Fruit fly (Drosophila melanogaster) whole organism, embryonic: ENCODE results near the gene SP555.
A peak's percentile ranks its signal among the peaks of the same experiment; 100 is the strongest.

Source experiments
- Abd-B ChIP-seq: fragments of 200-800 bp; sonication (Bioruptor generic); optimal IDR thresholded peaks from 2 replicates; lab custom pipeline; 2018; ENCODE audit warnings: missing biosample characterization, mild to moderate bottlenecking, missing genetic modification characterization, moderate library complexity
- Ada2b ChIP-seq: fragments of 200-800 bp; sonication (Bioruptor generic); IDR thresholded peaks from 2 replicates; pipeline ENCODE4 v1.3.6; 2022; ENCODE audit warnings: missing biosample characterization, missing genetic modification characterization
- Bdp1 ChIP-seq: fragments of 200-800 bp; sonication (Bioruptor generic); optimal IDR thresholded peaks from 3 replicates; lab custom pipeline; 2016; ENCODE audit warnings: missing biosample characterization, missing genetic modification characterization
- CG17186 ChIP-seq: fragments of 200-800 bp; sonication (Bioruptor generic); optimal IDR thresholded peaks from 3 replicates; lab custom pipeline; 2017; ENCODE audit warnings: missing biosample characterization, missing genetic modification reagents, missing genetic modification characterization
- CG17385 ChIP-seq: fragments of 200-800 bp; sonication (Bioruptor generic); optimal IDR thresholded peaks from 3 replicates; lab custom pipeline; 2018; ENCODE audit warnings: missing biosample characterization, mild to moderate bottlenecking, missing genetic modification characterization
- CG18011 ChIP-seq: fragments of 200-800 bp; sonication (Bioruptor generic); optimal IDR thresholded peaks from 2 replicates; lab custom pipeline; 2017; ENCODE audit warnings: missing biosample characterization, missing genetic modification characterization, mild to moderate bottlenecking, moderate library complexity, missing genotype
- CG2116 ChIP-seq: fragments of 200-800 bp; sonication (Bioruptor generic); optimal IDR thresholded peaks from 3 replicates; lab custom pipeline; 2018; ENCODE audit warnings: missing biosample characterization, mild to moderate bottlenecking, missing genetic modification characterization
- CG2889 ChIP-seq: fragments of 200-800 bp; sonication (Bioruptor generic); IDR thresholded peaks from 3 replicates; pipeline ENCODE4 v1.3.6; 2022; ENCODE audit warnings: missing biosample characterization, missing genetic modification characterization
- CG3065 ChIP-seq: fragments of 200-800 bp; sonication (Bioruptor generic); optimal IDR thresholded peaks from 2 replicates; lab custom pipeline; 2016; ENCODE audit warnings: missing biosample characterization, missing genetic modification characterization
- CG6272 ChIP-seq: fragments of 200-800 bp; sonication (Bioruptor generic); IDR thresholded peaks from 2 replicates; pipeline ENCODE4 v1.3.6; 2022; ENCODE audit warnings: missing biosample characterization, missing genetic modification characterization
- CG7839 ChIP-seq: fragments of 200-800 bp; sonication (Bioruptor generic); optimal IDR thresholded peaks from 3 replicates; lab custom pipeline; 2018; ENCODE audit warnings: missing biosample characterization, mild to moderate bottlenecking, missing genetic modification characterization, moderate library complexity
- CG7987 ChIP-seq: fragments of 200-800 bp; sonication (Bioruptor generic); optimal IDR thresholded peaks from 2 replicates; lab custom pipeline; 2018; ENCODE audit warnings: missing biosample characterization, mild to moderate bottlenecking, missing genetic modification characterization, moderate library complexity
- D ChIP-seq, 2 experiments: fragments of 200-800 bp in 1 of 2; fragments of >200 bp in 1 of 2; sonication (Bioruptor generic) in 1 of 2; optimal IDR thresholded peaks; 2 replicates in 1 of 2; 3 replicates in 1 of 2; lab custom pipeline; 2017; ENCODE audit warnings: mild to moderate bottlenecking in 1 of 2, missing biosample characterization in 1 of 2, missing genetic modification characterization in 1 of 2, missing genetic modification reagents in 1 of 2
- Dll ChIP-seq: fragments of 200-800 bp; sonication (Bioruptor generic); IDR thresholded peaks from 4 replicates; pipeline ENCODE4 v1.3.6; 2022; ENCODE audit warnings: missing biosample characterization, missing genetic modification characterization; ENCODE audit not compliant: partially characterized antibody
- HLH54F ChIP-seq: fragments of 200-800 bp; sonication (Bioruptor generic); optimal IDR thresholded peaks from 3 replicates; lab custom pipeline; 2016; ENCODE audit warnings: missing biosample characterization, missing genetic modification characterization
- HmgD ChIP-seq: fragments of 200-800 bp; sonication (Bioruptor generic); optimal IDR thresholded peaks from 3 replicates; lab custom pipeline; 2016; ENCODE audit warnings: missing biosample characterization, missing genetic modification characterization
- Hmr ChIP-seq: fragments of 200-800 bp; sonication (Bioruptor generic); optimal IDR thresholded peaks from 3 replicates; lab custom pipeline; 2017; ENCODE audit warnings: mild to moderate bottlenecking, missing biosample characterization, missing genetic modification reagents, missing genetic modification characterization
- Hr3 ChIP-seq: fragments of 200-800 bp; sonication (Bioruptor generic); optimal IDR thresholded peaks from 3 replicates; lab custom pipeline; 2016; ENCODE audit warnings: missing biosample characterization, missing genetic modification characterization
- Lhr ChIP-seq: fragments of 200-800 bp; sonication (Bioruptor generic); optimal IDR thresholded peaks from 3 replicates; lab custom pipeline; 2017; ENCODE audit warnings: mild to moderate bottlenecking, missing biosample characterization, missing genetic modification reagents, missing genetic modification characterization
- MBD-R2 ChIP-seq: fragments of 200-800 bp; sonication (Bioruptor generic); IDR thresholded peaks from 2 replicates; pipeline ENCODE4 v1.3.6; 2022; ENCODE audit warnings: missing biosample characterization, missing genetic modification characterization
- Mad ChIP-seq: fragments of 200-800 bp; sonication (Bioruptor generic); optimal IDR thresholded peaks from 2 replicates; lab custom pipeline; 2016; ENCODE audit warnings: missing biosample characterization, missing genetic modification characterization
- NC2β ChIP-seq: fragments of 200-800 bp; sonication (Bioruptor generic); optimal IDR thresholded peaks from 2 replicates; lab custom pipeline; 2016; ENCODE audit warnings: missing biosample characterization, missing genetic modification characterization
- Oli ChIP-seq: fragments of 200-800 bp; sonication (Bioruptor generic); optimal IDR thresholded peaks from 2 replicates; lab custom pipeline; 2018; ENCODE audit warnings: missing biosample characterization, mild to moderate bottlenecking, missing genetic modification characterization, moderate library complexity
- Scr ChIP-seq: fragments of 200-800 bp; sonication (Bioruptor generic); IDR thresholded peaks from 2 replicates; pipeline ENCODE4 v1.3.6; 2022; ENCODE audit warnings: missing biosample characterization, missing genetic modification characterization; ENCODE audit not compliant: partially characterized antibody
- Sox102F ChIP-seq: fragments of 200-800 bp; sonication (Bioruptor generic); optimal IDR thresholded peaks from 2 replicates; lab custom pipeline; 2018; ENCODE audit warnings: missing biosample characterization, mild to moderate bottlenecking, missing genetic modification characterization, moderate library complexity
- Vsx1 ChIP-seq: fragments of 200-800 bp; sonication (Bioruptor generic); optimal IDR thresholded peaks from 2 replicates; lab custom pipeline; 2017; ENCODE audit warnings: missing biosample characterization, mild to moderate bottlenecking, missing genetic modification characterization, missing genetic modification reagents
- ab ChIP-seq: fragments of 200-800 bp; sonication (Bioruptor generic); optimal IDR thresholded peaks from 2 replicates; lab custom pipeline; 2016; ENCODE audit warnings: missing biosample characterization, missing genetic modification characterization
- aop ChIP-seq: fragments of 200-800 bp; sonication (Bioruptor generic); IDR thresholded peaks from 2 replicates; pipeline ENCODE4 v1.3.6; 2022; ENCODE audit warnings: missing biosample characterization, missing genetic modification characterization
- ara ChIP-seq: fragments of 200-800 bp; sonication (Bioruptor generic); IDR thresholded peaks from 2 replicates; pipeline ENCODE4 v1.3.6; 2022; ENCODE audit warnings: missing biosample characterization, missing genetic modification characterization
- ash1 ChIP-seq: fragments of 200-800 bp; sonication (Bioruptor generic); optimal IDR thresholded peaks from 2 replicates; lab custom pipeline; 2018; ENCODE audit warnings: missing biosample characterization, mild to moderate bottlenecking, missing genetic modification characterization
- exex ChIP-seq: fragments of 200-800 bp; sonication (Bioruptor generic); optimal IDR thresholded peaks from 4 replicates; lab custom pipeline; 2018; ENCODE audit warnings: missing biosample characterization, mild to moderate bottlenecking, missing genetic modification characterization, moderate library complexity
- gfzf ChIP-seq: fragments of 200-800 bp; sonication (Bioruptor generic); optimal IDR thresholded peaks from 2 replicates; lab custom pipeline; 2016; ENCODE audit warnings: missing biosample characterization, mild to moderate bottlenecking, missing genetic modification characterization, moderate library complexity
- grau ChIP-seq: fragments of 200-800 bp; optimal IDR thresholded peaks from 3 replicates; lab custom pipeline; 2019; ENCODE audit warnings: missing biosample characterization, mild to moderate bottlenecking, missing genetic modification characterization, moderate library complexity
- hbn ChIP-seq: fragments of 200-800 bp; sonication (Bioruptor generic); IDR thresholded peaks from 2 replicates; pipeline ENCODE4 v1.3.6; 2022; ENCODE audit warnings: missing biosample characterization, missing genetic modification characterization; ENCODE audit not compliant: partially characterized antibody
- jing ChIP-seq: fragments of 200-800 bp; sonication (Bioruptor generic); optimal IDR thresholded peaks from 2 replicates; lab custom pipeline; 2018; ENCODE audit warnings: missing biosample characterization, mild to moderate bottlenecking, missing genetic modification characterization
- jumu ChIP-seq: fragments of 200-800 bp; sonication (Bioruptor generic); optimal IDR thresholded peaks from 3 replicates; lab custom pipeline; 2016; ENCODE audit warnings: missing biosample characterization, missing genetic modification characterization
- kay ChIP-seq: fragments of 200-800 bp; sonication (Bioruptor generic); optimal IDR thresholded peaks from 2 replicates; lab custom pipeline; 2016; ENCODE audit warnings: missing biosample characterization, missing genetic modification characterization
- ken ChIP-seq: fragments of 200-800 bp; sonication (Bioruptor generic); IDR thresholded peaks from 3 replicates; pipeline ENCODE4 v1.3.6; 2022; ENCODE audit warnings: missing biosample characterization, missing genetic modification characterization
- nom ChIP-seq: fragments of 200-800 bp; sonication (Bioruptor generic); optimal IDR thresholded peaks from 2 replicates; lab custom pipeline; 2017; ENCODE audit warnings: missing biosample characterization, missing genetic modification characterization, mild to moderate bottlenecking, moderate library complexity, missing genetic modification reagents
- pb ChIP-seq: fragments of 200-800 bp; sonication (Bioruptor generic); optimal IDR thresholded peaks from 3 replicates; lab custom pipeline; 2016; ENCODE audit warnings: missing biosample characterization, missing genetic modification characterization
- peb ChIP-seq: fragments of 200-800 bp; sonication (Bioruptor generic); IDR thresholded peaks from 2 replicates; pipeline ENCODE4 v1.3.6; 2022; ENCODE audit warnings: missing biosample characterization, missing genetic modification characterization
- pros ChIP-seq: fragments of 200-800 bp; sonication (Bioruptor generic); optimal IDR thresholded peaks from 3 replicates; lab custom pipeline; 2019; ENCODE audit warnings: missing biosample characterization, mild to moderate bottlenecking, missing genetic modification characterization, moderate library complexity
- pzg ChIP-seq: fragments of 200-800 bp; sonication (Bioruptor generic); optimal IDR thresholded peaks from 3 replicates; lab custom pipeline; 2018; ENCODE audit warnings: missing biosample characterization, mild to moderate bottlenecking, missing genetic modification characterization, moderate library complexity
- sc ChIP-seq, 3 experiments: fragments of >200 bp in 2 of 3; fragments of 200-800 bp in 1 of 3; sonication (Bioruptor generic) in 1 of 3; optimal IDR thresholded peaks; 2 replicates in 2 of 3; 3 replicates in 1 of 3; lab custom pipeline; 2017; ENCODE audit warnings: mild to moderate bottlenecking in 1 of 3, missing biosample characterization in 1 of 3, missing genetic modification characterization in 1 of 3, missing genetic modification reagents in 1 of 3
- trh ChIP-seq: fragments of 200-800 bp; sonication (Bioruptor generic); optimal IDR thresholded peaks from 2 replicates; lab custom pipeline; 2016; ENCODE audit warnings: missing biosample characterization, missing genetic modification characterization
- ttk ChIP-seq: fragments of 200-800 bp; sonication (Bioruptor generic); IDR thresholded peaks from 2 replicates; pipeline ENCODE4 v2.1.2; 2022; ENCODE audit warnings: missing biosample characterization, missing genetic modification characterization
- usp ChIP-seq: fragments of >200 bp; optimal IDR thresholded peaks from 2 replicates; lab custom pipeline; 2017; ENCODE audit warnings: missing biosample characterization, missing genetic modification characterization
- zen2 ChIP-seq: fragments of 200-800 bp; sonication (Bioruptor generic); IDR thresholded peaks from 3 replicates; pipeline ENCODE4 v1.3.6; 2022; ENCODE audit warnings: missing biosample characterization, missing genetic modification characterization; ENCODE audit not compliant: partially characterized antibody

Gene SP555

dm6 chr2L:5086905-5087522 is 49.5 kb downstream of the SP555 start (continued):
- peak; percentile 54 for TF ChIP-seq CG7987 (GFP tag; lab: Kevin White, UChicago)
- no peak for TF ChIP-seq CG3065 (GFP tag; lab: Kevin White, UChicago)
- no peak for TF ChIP-seq CG6272 (GFP tag; lab: Robert Waterston, UW)
- no peak for TF ChIP-seq usp
- TF ChIP-seq Abd-B, result peak; percentile 61
- TF ChIP-seq Scr (GFP tag; lab: Robert Waterston, UW), result no peak
- TF ChIP-seq Sox102F (GFP tag; lab: Kevin White, UChicago), result peak; percentile 88
- TF ChIP-seq pzg (GFP tag; lab: Kevin White, UChicago), result no peak
- peak; percentile 58 for TF ChIP-seq kay (GFP tag; lab: Kevin White, UChicago)
- no peak for TF ChIP-seq D (optimal IDR thresholded peaks at IDR 0.05; lab: Kevin White, UChicago)
- TF ChIP-seq D (GFP tag; optimal IDR thresholded peaks at IDR 0.05; lab: Kevin White, UChicago), result peak; percentile 83
- peak; percentile 54 for TF ChIP-seq CG2116 (GFP tag; lab: Kevin White, UChicago)
- peak; percentile 26 for TF ChIP-seq HmgD (GFP tag; lab: Kevin White, UChicago)
- peak; percentile 84 for TF ChIP-seq grau (tag; lab: Kevin White, UChicago)
- peak; percentile 41 for TF ChIP-seq jumu (GFP tag; lab: Kevin White, UChicago)
- peak; percentile 56 for TF ChIP-seq NC2β
- TF ChIP-seq ab (GFP tag; lab: Kevin White, UChicago), result peak; percentile 32
- peak; percentile 78 for TF ChIP-seq Hmr (GFP tag; lab: Kevin White, UChicago)
- no peak for TF ChIP-seq Dll
- TF ChIP-seq CG7839 (tag; lab: Kevin White, UChicago), result peak; percentile 89
- TF ChIP-seq hbn (GFP tag; lab: Robert Waterston, UW), result no peak
- no peak for TF ChIP-seq MBD-R2 (GFP tag; lab: Robert Waterston, UW)
- no peak for TF ChIP-seq gfzf (GFP tag; lab: Kevin White, UChicago)
- TF ChIP-seq Ada2b, result peak; percentile 54
- TF ChIP-seq sc (optimal IDR thresholded peaks at IDR 0.05; lab: Kevin White, UChicago), result no peak
- TF ChIP-seq sc (GFP tag; optimal IDR thresholded peaks at IDR 0.05; lab: Kevin White, UChicago), result peak; percentile 60
- peak; percentile 19 for TF ChIP-seq CG18011
- TF ChIP-seq pros (GFP tag; lab: Kevin White, UChicago), result no peak
- TF ChIP-seq Hr3, result peak; percentile 48
- TF ChIP-seq Vsx1, result peak; percentile 52
- TF ChIP-seq ara, result peak; percentile 62; the same call in 1 of the 2 replicates
- peak; percentile 85 for TF ChIP-seq Oli
- peak; percentile 10 for TF ChIP-seq CG17186 (GFP tag; lab: Kevin White, UChicago)
- no peak for TF ChIP-seq zen2 (GFP tag; lab: Robert Waterston, UW)
- peak; percentile 84 for TF ChIP-seq nom
- TF ChIP-seq exex (tag; lab: Kevin White, UChicago), result peak; percentile 54
- 0 out of 3 replicates have a peak, but pooled peaks have one; percentile 17 for TF ChIP-seq CG2889 (GFP tag; lab: Robert Waterston, UW)
- 0 out of 3 replicates have a peak, but pooled peaks have one; percentile 33 for TF ChIP-seq ken (GFP tag; lab: Robert Waterston, UW)
- TF ChIP-seq HLH54F, result peak; percentile 58
- TF ChIP-seq trh, result peak; percentile 51
- TF ChIP-seq Lhr (GFP tag; lab: Kevin White, UChicago), result no peak
- no peak for TF ChIP-seq ash1
- TF ChIP-seq Bdp1, result peak; percentile 46
- peak; percentile 67 for TF ChIP-seq jing (GFP tag; lab: Kevin White, UChicago)
- TF ChIP-seq ttk, result peak; percentile 54; the same call in 1 of the 2 replicates
- TF ChIP-seq aop (GFP tag; lab: Robert Waterston, UW), result no peak
- no peak for TF ChIP-seq peb (GFP tag; lab: Robert Waterston, UW)
- peak; percentile 68 for TF ChIP-seq pb (GFP tag; lab: Kevin White, UChicago)
- peak; percentile 80 for TF ChIP-seq CG17385 (GFP tag; lab: Kevin White, UChicago)
- TF ChIP-seq Mad (GFP tag; lab: Kevin White, UChicago), result peak; percentile 68
